Fruit fly (Drosophila melanogaster): ENCODE measurements around the gene CG12065.
A peak's percentile ranks its signal among the peaks of the same experiment; 100 is the strongest.

Gene CG12065

dm6 chrX:8573744-8574484 is at the start of gene CG12065:
TSS of gene CG12065 (plus strand) at chrX:8574306.
- TF ChIP-seq Vsx2 (GFP tag; optimal IDR thresholded peaks at IDR 0.05; ENCODE audit: partially characterized antibody) (no peak), Sp1 (GFP tag; optimal IDR thresholded peaks at IDR 0.05) (no peak), sv (GFP tag; optimal IDR thresholded peaks at IDR 0.05) (peak; percentile 1), sage (GFP tag; optimal IDR thresholded peaks at IDR 0.05) (peak; percentile 35), foxo (GFP tag; optimal IDR thresholded peaks at IDR 0.05) (peak in 1 of 2 experiments; percentile 47), brk (GFP tag; optimal IDR thresholded peaks at IDR 0.05) (peak; percentile 41), Abd-B (GFP tag; optimal IDR thresholded peaks at IDR 0.05) (no peak), h (GFP tag; optimal IDR thresholded peaks at IDR 0.05) (peak; percentile 3), ey (GFP tag; optimal IDR thresholded peaks at IDR 0.05) (peak; percentile 26), woc (GFP tag; optimal IDR thresholded peaks at IDR 0.05) (peak; percentile 43)

- no peak for TF ChIP-seq CG9705 (GFP tag; optimal IDR thresholded peaks at IDR 0.05)
- TF ChIP-seq Sp1 (GFP tag; optimal IDR thresholded peaks at IDR 0.05) = no peak
- no peak for TF ChIP-seq rgr (GFP tag; optimal IDR thresholded peaks at IDR 0.05)
- no peak for TF ChIP-seq Abd-B (GFP tag; optimal IDR thresholded peaks at IDR 0.05)
- TF ChIP-seq N (GFP tag; optimal IDR thresholded peaks at IDR 0.05) = no peak
- no peak for TF ChIP-seq dsf (GFP tag; optimal IDR thresholded peaks at IDR 0.05; ENCODE audit: borderline replicate concordance)
- TF ChIP-seq brk (GFP tag; optimal IDR thresholded peaks at IDR 0.05) = no peak
- TF ChIP-seq HLH106 (tag; optimal IDR thresholded peaks at IDR 0.05) = no peak
- TF ChIP-seq lola (GFP tag; optimal IDR thresholded peaks at IDR 0.05) = no peak
- TF ChIP-seq dmrt93B (GFP tag; optimal IDR thresholded peaks at IDR 0.05) = no peak
- TF ChIP-seq sage (GFP tag; optimal IDR thresholded peaks at IDR 0.05) = no peak
- no peak for TF ChIP-seq OdsH (GFP tag; optimal IDR thresholded peaks at IDR 0.05)
- no peak for TF ChIP-seq Hr78 (GFP tag; optimal IDR thresholded peaks at IDR 0.05)
- no peak for TF ChIP-seq jim (GFP tag; optimal IDR thresholded peaks at IDR 0.05)
These were observed 44.5 kb upstream of the CG12065 start, which contains the start of gene PIP82 for dm6 chrX:8529598-8529997. TSS of gene PIP82 (minus strand) at chrX:8529698.

dm6 chrX:8531775-8532174 is 42.3 kb upstream of the CG12065 start:
- TF ChIP-seq lola (GFP tag; optimal IDR thresholded peaks at IDR 0.05) (no peak), usp (GFP tag; optimal IDR thresholded peaks at IDR 0.05) (no peak), foxo (GFP tag; optimal IDR thresholded peaks at IDR 0.05) (no peak), brk (GFP tag; optimal IDR thresholded peaks at IDR 0.05) (no peak), dsf (GFP tag; optimal IDR thresholded peaks at IDR 0.05; ENCODE audit: borderline replicate concordance) (no peak), CG32264 (GFP tag; optimal IDR thresholded peaks at IDR 0.05) (no peak), Jra (GFP tag; optimal IDR thresholded peaks at IDR 0.05) (no peak), HLH106 (tag; optimal IDR thresholded peaks at IDR 0.05) (no peak), GATAd (GFP tag; optimal IDR thresholded peaks at IDR 0.05) (no peak)

dm6 chrX:8533589-8534320 is 40.4 kb upstream of the CG12065 start:
- TF ChIP-seq tai (GFP tag; optimal IDR thresholded peaks at IDR 0.05) = no peak
- TF ChIP-seq woc (GFP tag; optimal IDR thresholded peaks at IDR 0.05) = no peak
- no peak for TF ChIP-seq pan (optimal IDR thresholded peaks at IDR 0.05)
- TF ChIP-seq fru (GFP tag; optimal IDR thresholded peaks at IDR 0.05) = no peak
- TF ChIP-seq h (GFP tag; optimal IDR thresholded peaks at IDR 0.05) = peak; percentile 48
- no peak for TF ChIP-seq lola (GFP tag; optimal IDR thresholded peaks at IDR 0.05)
- TF ChIP-seq GATAd (GFP tag; optimal IDR thresholded peaks at IDR 0.05) = no peak
- peak; percentile 23 for TF ChIP-seq ey (GFP tag; optimal IDR thresholded peaks at IDR 0.05)
- TF ChIP-seq HLH106 (tag; optimal IDR thresholded peaks at IDR 0.05) = peak; percentile 47
- TF ChIP-seq N (GFP tag; optimal IDR thresholded peaks at IDR 0.05) = no peak
- TF ChIP-seq rgr (GFP tag; optimal IDR thresholded peaks at IDR 0.05) = peak; percentile 35
- no peak for TF ChIP-seq Rel (GFP tag; optimal IDR thresholded peaks at IDR 0.05)
- no peak for TF ChIP-seq Rel (tag; optimal IDR thresholded peaks at IDR 0.05)
- TF ChIP-seq dmrt93B (GFP tag; optimal IDR thresholded peaks at IDR 0.05) = no peak
- TF ChIP-seq Hnf4 (GFP tag; optimal IDR thresholded peaks at IDR 0.05) = peak; percentile 28
- no peak for TF ChIP-seq CG9705 (GFP tag; optimal IDR thresholded peaks at IDR 0.05)
- no peak for TF ChIP-seq OdsH (GFP tag; optimal IDR thresholded peaks at IDR 0.05)
- TF ChIP-seq CG32264 (GFP tag; optimal IDR thresholded peaks at IDR 0.05) = no peak
- peak; percentile 4 for TF ChIP-seq Dfd (GFP tag; optimal IDR thresholded peaks at IDR 0.05)
- peak in 1 of 2 experiments; percentile 36 for TF ChIP-seq foxo (GFP tag; optimal IDR thresholded peaks at IDR 0.05)
- TF ChIP-seq Hr83 (GFP tag; optimal IDR thresholded peaks at IDR 0.05; ENCODE audit: poor library complexity, severe bottlenecking) = no peak
- TF ChIP-seq dl (GFP tag; optimal IDR thresholded peaks at IDR 0.05; ENCODE audit: insufficient read depth in 1 of 2, partially characterized antibody in 2 of 2) = no peak
- no peak for TF ChIP-seq sv (GFP tag; optimal IDR thresholded peaks at IDR 0.05)
- TF ChIP-seq dsf (GFP tag; optimal IDR thresholded peaks at IDR 0.05; ENCODE audit: borderline replicate concordance) = no peak
- no peak for TF ChIP-seq Vsx2 (GFP tag; optimal IDR thresholded peaks at IDR 0.05; ENCODE audit: partially characterized antibody)
